Fruit fly (Drosophila melanogaster): ENCODE results near the gene CG15020.

Gene CG15020

dm6 chr3L:4412974-4413373, 8.5 kb upstream of the CG15020 start:
- TF ChIP-seq CG4617 (GFP tag; optimal IDR thresholded peaks at IDR 0.05; ENCODE audit: borderline replicate concordance) (peak; percentile 2), gt (GFP tag; IDR thresholded peaks at IDR 0.05) (no peak), vvl (GFP tag; IDR thresholded peaks at IDR 0.05) (peak; percentile 63; the same call in 1 of the 2 replicates), ATbp (GFP tag; optimal IDR thresholded peaks at IDR 0.05) (peak; percentile 18), CG1602 (GFP tag; optimal IDR thresholded peaks at IDR 0.05) (no peak), mirr (GFP tag; optimal IDR thresholded peaks at IDR 0.05) (peak; percentile 62), CG11398 (GFP tag; optimal IDR thresholded peaks at IDR 0.05) (no peak), CG15011 (GFP tag; optimal IDR thresholded peaks at IDR 0.05) (no peak), Nf-YA (GFP tag; IDR thresholded peaks at IDR 0.05) (no peak), caup (GFP tag; optimal IDR thresholded peaks at IDR 0.05; ENCODE audit: severe bottlenecking) (peak; percentile 37), CG13894 (tag; optimal IDR thresholded peaks at IDR 0.05) (peak; percentile 48), Adf1 (GFP tag; IDR thresholded peaks at IDR 0.05) (no peak), CG7357 (GFP tag; IDR thresholded peaks at IDR 0.05) (peak; percentile 65), Sry-δ (GFP tag; optimal IDR thresholded peaks at IDR 0.05) (no peak), CG10366 (GFP tag; IDR thresholded peaks at IDR 0.05) (peak; percentile 62; the same call in 1 of the 2 replicates), CG8290 (GFP tag; optimal IDR thresholded peaks at IDR 0.05) (no peak), CG8290 (tag; optimal IDR thresholded peaks at IDR 0.05) (peak in 1 of 2 experiments; percentile 63), gfzf (GFP tag; optimal IDR thresholded peaks at IDR 0.05) (no peak), zen2 (GFP tag; IDR thresholded peaks at IDR 0.05; ENCODE audit: partially characterized antibody) (no peak), Mes4 (GFP tag; optimal IDR thresholded peaks at IDR 0.05) (no peak), CG30403 (GFP tag; optimal IDR thresholded peaks at IDR 0.05) (peak; percentile 53), CTCF (GFP tag; optimal IDR thresholded peaks at IDR 0.05) (no peak), Doc3 (GFP tag; IDR thresholded peaks at IDR 0.05; ENCODE audit: partially characterized antibody) (0 out of 3 replicates have a peak, but pooled peaks have one; percentile 10), maf-S (GFP tag; optimal IDR thresholded peaks at IDR 0.05) (peak; percentile 3), CG1233 (GFP tag; optimal IDR thresholded peaks at IDR 0.05) (peak; percentile 27), CG30020 (tag; optimal IDR thresholded peaks at IDR 0.05) (no peak), zfh1 (GFP tag; IDR thresholded peaks at IDR 0.05) (0 out of 3 replicates have a peak, but pooled peaks have one; percentile 26), lilli (GFP tag; optimal IDR thresholded peaks at IDR 0.05) (peak; percentile 45), HLH3B (GFP tag; IDR thresholded peaks at IDR 0.05) (peak; percentile 61; the same call in 1 of the 2 replicates), ci (GFP tag; IDR thresholded peaks at IDR 0.05) (peak; percentile 80), CG17186 (GFP tag; optimal IDR thresholded peaks at IDR 0.05) (no peak), gem (tag; optimal IDR thresholded peaks at IDR 0.05) (peak; percentile 60), row (GFP tag; IDR thresholded peaks at IDR 0.05) (peak; percentile 79), ro (GFP tag; IDR thresholded peaks at IDR 0.05) (no peak), CG6175 (GFP tag; IDR thresholded peaks at IDR 0.05) (peak; percentile 72; the same call in 1 of the 3 replicates), btn (GFP tag; optimal IDR thresholded peaks at IDR 0.05) (no peak), Drgx (GFP tag; IDR thresholded peaks at IDR 0.05) (peak; percentile 54), CG17568 (GFP tag; optimal IDR thresholded peaks at IDR 0.05) (no peak), Dad (GFP tag; optimal IDR thresholded peaks at IDR 0.05) (peak; percentile 19), CG31441 (GFP tag; IDR thresholded peaks at IDR 0.05) (no peak), Hr39 (optimal IDR thresholded peaks at IDR 0.05) (no peak), CG4360 (GFP tag; IDR thresholded peaks at IDR 0.05) (no peak), br (optimal IDR thresholded peaks at IDR 0.05) (no peak), az2 (GFP tag; optimal IDR thresholded peaks at IDR 0.05) (peak; percentile 25), Eip74EF (GFP tag; optimal IDR thresholded peaks at IDR 0.05) (peak in 1 of 2 experiments; percentile 5), sd (tag; optimal IDR thresholded peaks at IDR 0.05) (peak; percentile 58), Ada2b (GFP tag; IDR thresholded peaks at IDR 0.05) (peak; percentile 67), CG1024 (GFP tag; IDR thresholded peaks at IDR 0.05) (no peak), pnt (GFP tag; optimal IDR thresholded peaks at IDR 0.05) (peak; percentile 22), ranshi (GFP tag; IDR thresholded peaks at IDR 0.05) (peak; percentile 55; the same call in 1 of the 2 replicates), bbx (GFP tag; IDR thresholded peaks at IDR 0.05; ENCODE audit: partially characterized antibody) (no peak), danr (GFP tag; IDR thresholded peaks at IDR 0.05) (0 out of 2 replicates have a peak, but pooled peaks have one; percentile 16), B-H1 (GFP tag; IDR thresholded peaks at IDR 0.05) (peak; percentile 69)

Measured in whole organism, embryonic.